Fruit fly (Drosophila melanogaster) whole organism, wandering third instar larva: ENCODE results near the gene tai.
A peak's percentile ranks its signal among the peaks of the same experiment; 100 is the strongest.

Source experiments
- Abd-B ChIP-seq: fragments of >200 bp; optimal IDR thresholded peaks from 2 replicates; lab custom pipeline; 2017; ENCODE audit warnings: missing biosample characterization, missing genetic modification characterization
- CG32264 ChIP-seq: fragments of 200-800 bp; sonication (Bioruptor generic); optimal IDR thresholded peaks from 2 replicates; lab custom pipeline; 2016; ENCODE audit warnings: missing biosample characterization, missing genetic modification characterization
- CG9705 ChIP-seq: fragments of 200-800 bp; sonication (Bioruptor generic); optimal IDR thresholded peaks from 2 replicates; lab custom pipeline; 2018; ENCODE audit warnings: missing biosample characterization, mild to moderate bottlenecking, missing genetic modification characterization
- CrebA ChIP-seq: fragments of 200-800 bp; sonication (Bioruptor generic); optimal IDR thresholded peaks from 2 replicates; lab custom pipeline; 2016; ENCODE audit warnings: missing biosample characterization, mild to moderate bottlenecking, missing genetic modification characterization, borderline replicate concordance
- Dfd ChIP-seq: fragments of >200 bp; optimal IDR thresholded peaks from 2 replicates; lab custom pipeline; 2017; ENCODE audit warnings: missing biosample characterization, missing genetic modification characterization
- Dif ChIP-seq: fragments of 200-275, 200-300 bp; sonication (Bioruptor generic); optimal IDR thresholded peaks from 2 replicates; lab custom pipeline; 2018; ENCODE audit warnings: missing biosample characterization, missing genetic modification characterization; ENCODE audit not compliant: partially characterized antibody
- GATAd ChIP-seq: sonication (Bioruptor generic); optimal IDR thresholded peaks from 2 replicates; lab custom pipeline; 2016; ENCODE audit warnings: missing biosample characterization, missing genetic modification characterization
- HLH106 ChIP-seq: fragments of 200-800 bp; optimal IDR thresholded peaks from 3 replicates; lab custom pipeline; 2019; ENCODE audit warnings: missing biosample characterization, mild to moderate bottlenecking, missing genetic modification characterization, moderate library complexity
- Hnf4 ChIP-seq: fragments of 200-800 bp; sonication (Bioruptor generic); optimal IDR thresholded peaks from 2 replicates; lab custom pipeline; 2016; ENCODE audit warnings: missing biosample characterization, mild to moderate bottlenecking, missing genetic modification characterization
- Hr78 ChIP-seq: fragments of >200 bp; optimal IDR thresholded peaks from 2 replicates; lab custom pipeline; 2017; ENCODE audit warnings: missing biosample characterization, missing genetic modification characterization
- Hr83 ChIP-seq: fragments of 200-300 bp; sonication (Bioruptor generic); optimal IDR thresholded peaks from 2 replicates; lab custom pipeline; 2016; ENCODE audit warnings: missing biosample characterization, mild to moderate bottlenecking, missing genetic modification characterization, moderate library complexity; ENCODE audit not compliant: poor library complexity, severe bottlenecking
- Jra ChIP-seq: sonication (Bioruptor generic); optimal IDR thresholded peaks from 2 replicates; lab custom pipeline; 2016; ENCODE audit warnings: missing biosample characterization, missing genetic modification characterization
- Mio ChIP-seq: sonication (Bioruptor generic); optimal IDR thresholded peaks from 2 replicates; lab custom pipeline; 2016; ENCODE audit warnings: missing biosample characterization, missing genetic modification characterization
- Myc ChIP-seq: fragments of >200 bp; optimal IDR thresholded peaks from 2 replicates; lab custom pipeline; 2017
- N ChIP-seq: fragments of >200 bp; optimal IDR thresholded peaks from 2 replicates; lab custom pipeline; 2018; ENCODE audit warnings: missing biosample characterization, missing external identifiers, missing genetic modification characterization
- OdsH ChIP-seq: fragments of 200-800 bp; sonication (Bioruptor generic); optimal IDR thresholded peaks from 2 replicates; lab custom pipeline; 2016; ENCODE audit warnings: missing biosample characterization, mild to moderate bottlenecking, missing genetic modification characterization
- Rel ChIP-seq, 2 experiments: fragments of 200-800 bp; sonication (Bioruptor generic) in 1 of 2; optimal IDR thresholded peaks; 2 replicates in 1 of 2; 3 replicates in 1 of 2; lab custom pipeline; 2016 to 2019; ENCODE audit warnings: mild to moderate bottlenecking in 2 of 2, missing biosample characterization in 2 of 2, missing genetic modification characterization in 2 of 2, moderate library complexity in 1 of 2
- Sp1 ChIP-seq: fragments of 200-800 bp; sonication (Bioruptor generic); optimal IDR thresholded peaks from 3 replicates; lab custom pipeline; 2019; ENCODE audit warnings: missing biosample characterization, mild to moderate bottlenecking, missing genetic modification characterization, moderate library complexity
- Vsx2 ChIP-seq: fragments of 200-300, 225-300 bp; sonication (Bioruptor generic); optimal IDR thresholded peaks from 2 replicates; lab custom pipeline; 2018; ENCODE audit warnings: missing biosample characterization, missing genetic modification characterization; ENCODE audit not compliant: partially characterized antibody
- br ChIP-seq: fragments of 200-800 bp; sonication (Bioruptor generic); optimal IDR thresholded peaks from 2 replicates; lab custom pipeline; 2016; ENCODE audit warnings: missing biosample characterization, missing genetic modification characterization
- brk ChIP-seq: fragments of 200-800 bp; sonication (Bioruptor generic); optimal IDR thresholded peaks from 2 replicates; lab custom pipeline; 2016; ENCODE audit warnings: missing biosample characterization, mild to moderate bottlenecking, missing genetic modification characterization
- dl ChIP-seq, 2 experiments: fragments of 175-275, 200-275 bp in 1 of 2; fragments of 200-275 bp in 1 of 2; sonication (Bioruptor generic); optimal IDR thresholded peaks; lab custom pipeline; 2018; ENCODE audit warnings: mild to moderate bottlenecking in 2 of 2, missing biosample characterization in 2 of 2, missing genetic modification characterization in 2 of 2, moderate library complexity in 2 of 2; ENCODE audit not compliant: partially characterized antibody in 2 of 2, insufficient read depth in 1 of 2
- dmrt93B ChIP-seq: fragments of 200-800 bp; sonication (Bioruptor generic); optimal IDR thresholded peaks from 2 replicates; lab custom pipeline; 2018; ENCODE audit warnings: missing biosample characterization, mild to moderate bottlenecking, missing genetic modification characterization
- dsf ChIP-seq: sonication (Bioruptor generic); optimal IDR thresholded peaks from 2 replicates; lab custom pipeline; 2016; ENCODE audit warnings: missing biosample characterization, missing genetic modification characterization, borderline replicate concordance
- ey ChIP-seq: fragments of 200-800 bp; sonication (Bioruptor generic); optimal IDR thresholded peaks from 2 replicates; lab custom pipeline; 2016; ENCODE audit warnings: missing biosample characterization, missing genetic modification characterization
- foxo ChIP-seq, 2 experiments: fragments of 200-800 bp; sonication (Bioruptor generic); optimal IDR thresholded peaks; 2 replicates in 1 of 2; 3 replicates in 1 of 2; lab custom pipeline; 2016 to 2017; ENCODE audit warnings: missing biosample characterization in 2 of 2, missing genetic modification characterization in 2 of 2
- fru ChIP-seq: fragments of 200-800 bp; sonication (Bioruptor generic); optimal IDR thresholded peaks from 3 replicates; lab custom pipeline; 2016; ENCODE audit warnings: missing biosample characterization, mild to moderate bottlenecking, missing genetic modification characterization
- h ChIP-seq: fragments of 200-800 bp; sonication (Bioruptor generic); optimal IDR thresholded peaks from 3 replicates; lab custom pipeline; 2016; ENCODE audit warnings: missing biosample characterization, mild to moderate bottlenecking, missing genetic modification characterization
- jim ChIP-seq: fragments of 175-275, 200-325 bp; sonication (Bioruptor generic); optimal IDR thresholded peaks from 2 replicates; lab custom pipeline; 2016; ENCODE audit warnings: missing biosample characterization, mild to moderate bottlenecking, missing genetic modification characterization
- lola ChIP-seq: fragments of >200 bp; optimal IDR thresholded peaks from 2 replicates; lab custom pipeline; 2017; ENCODE audit warnings: missing biosample characterization, missing genetic modification characterization
- pan ChIP-seq: fragments of >200 bp; optimal IDR thresholded peaks from 2 replicates; lab custom pipeline; 2017
- psq ChIP-seq: fragments of 200-800 bp; sonication (Bioruptor generic); optimal IDR thresholded peaks from 3 replicates; lab custom pipeline; 2017; ENCODE audit warnings: missing biosample characterization, mild to moderate bottlenecking, missing genetic modification characterization, moderate library complexity
- rgr ChIP-seq: fragments of 200-800 bp; sonication (Bioruptor generic); optimal IDR thresholded peaks from 3 replicates; lab custom pipeline; 2016; ENCODE audit warnings: missing biosample characterization, mild to moderate bottlenecking, missing genetic modification characterization
- sage ChIP-seq: fragments of 200-800 bp; sonication (Bioruptor generic); optimal IDR thresholded peaks from 2 replicates; lab custom pipeline; 2016; ENCODE audit warnings: missing biosample characterization, mild to moderate bottlenecking, missing genetic modification characterization
- sv ChIP-seq: fragments of 200-800 bp; sonication (Bioruptor generic); optimal IDR thresholded peaks from 3 replicates; lab custom pipeline; 2016; ENCODE audit warnings: missing biosample characterization, missing genetic modification characterization
- tai ChIP-seq: sonication (Bioruptor generic); optimal IDR thresholded peaks from 2 replicates; lab custom pipeline; 2016; ENCODE audit warnings: missing biosample characterization, missing genetic modification characterization
- usp ChIP-seq: fragments of >200 bp; optimal IDR thresholded peaks from 2 replicates; lab custom pipeline; 2017; ENCODE audit warnings: missing biosample characterization, missing genetic modification characterization
- woc ChIP-seq: sonication (Bioruptor generic); optimal IDR thresholded peaks from 2 replicates; lab custom pipeline; 2016; ENCODE audit warnings: missing biosample characterization, mild to moderate bottlenecking, missing genetic modification characterization

tai gene

dm6 chr2L:9123707-9124106 is 42.9 kb upstream of the tai start:
- TF ChIP-seq foxo (GFP tag; optimal IDR thresholded peaks at IDR 0.05; lab: Kevin White, UChicago), result no peak

- TF ChIP-seq brk (GFP tag; lab: Kevin White, UChicago), result no peak
- no peak for TF ChIP-seq OdsH (GFP tag; lab: Kevin White, UChicago)
- no peak for TF ChIP-seq usp (GFP tag; lab: Kevin White, UChicago)
- no peak for TF ChIP-seq Sp1 (GFP tag; lab: Kevin White, UChicago)
- no peak for TF ChIP-seq Mio
- no peak for TF ChIP-seq psq (GFP tag; lab: Kevin White, UChicago)
- TF ChIP-seq sage (GFP tag; lab: Kevin White, UChicago), result no peak
- TF ChIP-seq dmrt93B (GFP tag; lab: Kevin White, UChicago), result no peak
- TF ChIP-seq CrebA (GFP tag; lab: Kevin White, UChicago), result no peak
- no peak for TF ChIP-seq rgr
- no peak for TF ChIP-seq Dif
- TF ChIP-seq dl (GFP tag; optimal IDR thresholded peaks at IDR 0.05; lab: Kevin White, UChicago; ENCODE audit: insufficient read depth in 1 of 2, partially characterized antibody in 2 of 2), result no peak
- TF ChIP-seq tai, result no peak
- TF ChIP-seq jim, result no peak
- TF ChIP-seq sv (GFP tag; lab: Kevin White, UChicago), result no peak
- no peak for TF ChIP-seq br (GFP tag; lab: Kevin White, UChicago)
- no peak for TF ChIP-seq foxo (GFP tag; optimal IDR thresholded peaks at IDR 0.05; lab: Kevin White, UChicago)
- no peak for TF ChIP-seq N
- TF ChIP-seq, all 38 proteins: peak for 0
These were observed 42.1 kb upstream of the tai start for dm6 chr2L:9124448-9124847.

- TF ChIP-seq dmrt93B (GFP tag; lab: Kevin White, UChicago), result peak; percentile 77
- peak; percentile 85 for TF ChIP-seq br (GFP tag; lab: Kevin White, UChicago)
- TF ChIP-seq Dfd (GFP tag; lab: Kevin White, UChicago), result no peak
- TF ChIP-seq foxo (GFP tag; optimal IDR thresholded peaks at IDR 0.05; lab: Kevin White, UChicago), result peak; percentile 6 to 90
- TF ChIP-seq GATAd (GFP tag; lab: Kevin White, UChicago), result no peak
- TF ChIP-seq fru (GFP tag; lab: Kevin White, UChicago), result peak; percentile 89
- peak; percentile 77 for TF ChIP-seq woc (GFP tag; lab: Kevin White, UChicago)
- peak; percentile 39 for TF ChIP-seq CG32264 (GFP tag; lab: Kevin White, UChicago)
- peak; percentile 83 for TF ChIP-seq Dif
- TF ChIP-seq OdsH (GFP tag; lab: Kevin White, UChicago), result peak; percentile 80
- peak; percentile 66 for TF ChIP-seq Vsx2 (GFP tag; lab: Kevin White, UChicago)
- TF ChIP-seq Rel (GFP tag; optimal IDR thresholded peaks at IDR 0.05; lab: Kevin White, UChicago), result no peak
- TF ChIP-seq Rel (tag; optimal IDR thresholded peaks at IDR 0.05; lab: Kevin White, UChicago), result peak; percentile 34
- peak; percentile 60 for TF ChIP-seq Mio
- TF ChIP-seq sage (GFP tag; lab: Kevin White, UChicago), result peak; percentile 5
- TF ChIP-seq CrebA (GFP tag; lab: Kevin White, UChicago), result no peak
- TF ChIP-seq CG9705 (GFP tag; lab: Kevin White, UChicago), result peak; percentile 88
- TF ChIP-seq Sp1 (GFP tag; lab: Kevin White, UChicago), result peak; percentile 86
- TF ChIP-seq rgr, result peak; percentile 83
- peak; percentile 86 for TF ChIP-seq h (GFP tag; lab: Kevin White, UChicago)
- TF ChIP-seq pan (lab: Kevin White, UChicago), result no peak
- peak; percentile 89 for TF ChIP-seq HLH106
- no peak for TF ChIP-seq usp (GFP tag; lab: Kevin White, UChicago)
- no peak for TF ChIP-seq lola (GFP tag; lab: Kevin White, UChicago)
- peak; percentile 33 for TF ChIP-seq brk (GFP tag; lab: Kevin White, UChicago)
- TF ChIP-seq Hr78 (GFP tag; lab: Kevin White, UChicago), result no peak
- no peak for TF ChIP-seq jim
- TF ChIP-seq Hnf4 (GFP tag; lab: Kevin White, UChicago), result peak; percentile 66
- TF ChIP-seq sv (GFP tag; lab: Kevin White, UChicago), result peak; percentile 91
- TF ChIP-seq ey (GFP tag; lab: Kevin White, UChicago), result peak; percentile 58
- TF ChIP-seq N, result no peak
- peak; percentile 71 for TF ChIP-seq psq (GFP tag; lab: Kevin White, UChicago)
- peak; percentile 67 for TF ChIP-seq Hr83 (GFP tag; lab: Kevin White, UChicago)
- no peak for TF ChIP-seq dl (GFP tag; optimal IDR thresholded peaks at IDR 0.05; lab: Kevin White, UChicago; ENCODE audit: insufficient read depth in 1 of 2, partially characterized antibody in 2 of 2)
- peak; percentile 29 for TF ChIP-seq Myc (lab: Kevin White, UChicago)
- peak; percentile 30 for TF ChIP-seq Jra (GFP tag; lab: Kevin White, UChicago)
- no peak for TF ChIP-seq Abd-B (GFP tag; lab: Kevin White, UChicago)
- TF ChIP-seq dsf, result no peak
- TF ChIP-seq tai, result peak; percentile 31
These were observed 41.1 kb upstream of the tai start, which contains the start of gene CG32982 for dm6 chr2L:9125418-9125928. Gene CG32982 (plus strand): TSS chr2L:9125737.
